Worm (Caenorhabditis elegans) whole organism, L3 larva: ENCODE data around the gene gln-6.

Experiments used
- R02D3.7 ChIP-seq: fragments of 150-350 bp; optimal IDR thresholded peaks from 2 replicates; lab custom pipeline; 2014; ENCODE audit warnings: missing biosample characterization, missing genetic modification characterization
- aly-2 ChIP-seq: fragments of 150-350 bp; optimal IDR thresholded peaks from 2 replicates; lab custom pipeline; 2014; ENCODE audit warnings: missing biosample characterization, missing genetic modification characterization
- ama-1 ChIP-seq: fragments of 150-350 bp; optimal IDR thresholded peaks from 2 replicates; lab custom pipeline; 2018
- ceh-28 ChIP-seq: fragments of 150-350 bp; optimal IDR thresholded peaks from 2 replicates; lab custom pipeline; 2014; ENCODE audit warnings: missing biosample characterization, missing genetic modification reagents, missing genetic modification characterization
- ceh-82 ChIP-seq: fragments of 150-350 bp; optimal IDR thresholded peaks from 2 replicates; lab custom pipeline; 2014; ENCODE audit warnings: missing biosample characterization, missing genetic modification characterization
- daf-12 ChIP-seq: fragments of 150-350 bp; optimal IDR thresholded peaks from 2 replicates; lab custom pipeline; 2014; ENCODE audit warnings: missing biosample characterization, missing genetic modification reagents, missing genetic modification characterization
- egl-27 ChIP-seq: sonication (generic microtip); optimal IDR thresholded peaks from 4 replicates; lab custom pipeline; 2017; ENCODE audit warnings: missing biosample characterization, missing genetic modification reagents, missing genetic modification characterization
- egl-5 ChIP-seq: fragments of 150-350 bp; optimal IDR thresholded peaks from 2 replicates; lab custom pipeline; 2017; ENCODE audit warnings: missing biosample characterization, missing genetic modification reagents, missing genetic modification characterization, inconsistent platforms
- elt-1 ChIP-seq: fragments of 150-350 bp; optimal IDR thresholded peaks from 2 replicates; lab custom pipeline; 2014; ENCODE audit warnings: missing biosample characterization, missing genetic modification characterization
- elt-2 ChIP-seq: sonication (generic microtip); optimal IDR thresholded peaks from 2 replicates; lab custom pipeline; 2016; ENCODE audit warnings: missing genetic modification reagents, mild to moderate bottlenecking, missing genetic modification characterization, missing compliant biosample characterization
- eor-1 ChIP-seq, 2 experiments: fragments of 150-350 bp; optimal IDR thresholded peaks; 2 replicates each; lab custom pipeline; 2014 to 2018; ENCODE audit warnings: missing biosample characterization in 2 of 2, missing genetic modification characterization in 2 of 2
- fkh-2 ChIP-seq: fragments of 150-350 bp; optimal IDR thresholded peaks from 2 replicates; lab custom pipeline; 2014; ENCODE audit warnings: missing biosample characterization, missing genetic modification reagents, missing genetic modification characterization
- fos-1 ChIP-seq: fragments of 150-350 bp; optimal IDR thresholded peaks from 2 replicates; lab custom pipeline; 2014; ENCODE audit warnings: missing biosample characterization, missing genetic modification characterization
- hmg-11 ChIP-seq: sonication (generic microtip); optimal IDR thresholded peaks from 2 replicates; lab custom pipeline; 2016; ENCODE audit warnings: missing genetic modification characterization, missing compliant biosample characterization
- jun-1 ChIP-seq: fragments of 150-350 bp; optimal IDR thresholded peaks from 2 replicates; lab custom pipeline; 2014; ENCODE audit warnings: missing biosample characterization, missing genetic modification reagents, missing genetic modification characterization
- lin-15B ChIP-seq: fragments of 150-350 bp; optimal IDR thresholded peaks from 2 replicates; lab custom pipeline; 2014; ENCODE audit warnings: missing biosample characterization, missing genetic modification characterization
- lin-39 ChIP-seq: fragments of 150-350 bp; optimal IDR thresholded peaks from 2 replicates; lab custom pipeline; 2018; ENCODE audit warnings: missing biosample characterization, missing genetic modification reagents, missing genetic modification characterization
- lsy-12 ChIP-seq: sonication (generic microtip); optimal IDR thresholded peaks from 2 replicates; lab custom pipeline; 2016; ENCODE audit warnings: mild to moderate bottlenecking, missing genetic modification characterization, missing compliant biosample characterization
- mdl-1 ChIP-seq: fragments of 150-350 bp; optimal IDR thresholded peaks from 2 replicates; lab custom pipeline; 2014; ENCODE audit warnings: missing biosample characterization, missing genetic modification characterization
- nfya-1 ChIP-seq: sonication (generic microtip); optimal IDR thresholded peaks from 2 replicates; lab custom pipeline; 2017; ENCODE audit warnings: missing genetic modification characterization, mild to moderate bottlenecking, missing compliant biosample characterization, antibody characterized with exemption, moderate library complexity; ENCODE audit not compliant: insufficient read depth
- nhr-11 ChIP-seq: fragments of 150-350 bp; optimal IDR thresholded peaks from 2 replicates; lab custom pipeline; 2014; ENCODE audit warnings: missing biosample characterization, missing genetic modification characterization
- nhr-12 ChIP-seq: fragments of 150-350 bp; optimal IDR thresholded peaks from 2 replicates; lab custom pipeline; 2014; ENCODE audit warnings: missing biosample characterization, missing genetic modification characterization
- nhr-25 ChIP-seq: sonication (generic microtip); optimal IDR thresholded peaks from 2 replicates; lab custom pipeline; 2017; ENCODE audit warnings: missing biosample characterization, missing genetic modification characterization
- nhr-43 ChIP-seq: sonication (generic microtip); optimal IDR thresholded peaks from 2 replicates; lab custom pipeline; 2016; ENCODE audit warnings: mild to moderate bottlenecking, missing genetic modification characterization, missing compliant biosample characterization; ENCODE audit not compliant: poor library complexity, severe bottlenecking
- nhr-77 ChIP-seq: fragments of 150-350 bp; optimal IDR thresholded peaks from 2 replicates; lab custom pipeline; 2014; ENCODE audit warnings: missing biosample characterization, missing genetic modification characterization
- pha-4 ChIP-seq: fragments of 150-350 bp; optimal IDR thresholded peaks from 2 replicates; lab custom pipeline; 2014; ENCODE audit warnings: missing biosample characterization, missing genetic modification reagents, missing genetic modification characterization
- pqm-1 ChIP-seq: fragments of 150-350 bp; optimal IDR thresholded peaks from 2 replicates; lab custom pipeline; 2017; ENCODE audit warnings: missing biosample characterization, missing genetic modification characterization, inconsistent platforms
- sea-2 ChIP-seq: fragments of 150-350 bp; sonication (generic microtip); optimal IDR thresholded peaks from 4 replicates; lab custom pipeline; 2014; ENCODE audit warnings: missing biosample characterization, missing genetic modification reagents, missing genetic modification characterization
- skn-1 ChIP-seq: fragments of 150-350 bp; optimal IDR thresholded peaks from 2 replicates; lab custom pipeline; 2014; ENCODE audit warnings: missing biosample characterization, missing genetic modification characterization
- tbx-2 ChIP-seq: sonication (generic microtip); optimal IDR thresholded peaks from 2 replicates; lab custom pipeline; 2016; ENCODE audit warnings: mild to moderate bottlenecking, missing genetic modification characterization, missing compliant biosample characterization
- unc-39 ChIP-seq: sonication (generic microtip); optimal IDR thresholded peaks from 4 replicates; lab custom pipeline; 2017; ENCODE audit warnings: missing biosample characterization, missing genetic modification characterization
- unc-62 ChIP-seq: fragments of 150-350 bp; sonication (generic microtip); optimal IDR thresholded peaks from 4 replicates; lab custom pipeline; 2014; ENCODE audit warnings: missing biosample characterization, missing genetic modification reagents, missing genetic modification characterization
- zag-1 ChIP-seq: fragments of 150-350 bp; optimal IDR thresholded peaks from 2 replicates; lab custom pipeline; 2014; ENCODE audit warnings: missing biosample characterization, missing genetic modification characterization
- ztf-11 ChIP-seq: fragments of 150-350 bp; optimal IDR thresholded peaks from 2 replicates; lab custom pipeline; 2014; ENCODE audit warnings: missing biosample characterization, missing genetic modification characterization
- ztf-4 ChIP-seq: fragments of 150-350 bp; optimal IDR thresholded peaks from 2 replicates; lab custom pipeline; 2014; ENCODE audit warnings: missing biosample characterization, missing genetic modification characterization

Gene gln-6

DNA sequence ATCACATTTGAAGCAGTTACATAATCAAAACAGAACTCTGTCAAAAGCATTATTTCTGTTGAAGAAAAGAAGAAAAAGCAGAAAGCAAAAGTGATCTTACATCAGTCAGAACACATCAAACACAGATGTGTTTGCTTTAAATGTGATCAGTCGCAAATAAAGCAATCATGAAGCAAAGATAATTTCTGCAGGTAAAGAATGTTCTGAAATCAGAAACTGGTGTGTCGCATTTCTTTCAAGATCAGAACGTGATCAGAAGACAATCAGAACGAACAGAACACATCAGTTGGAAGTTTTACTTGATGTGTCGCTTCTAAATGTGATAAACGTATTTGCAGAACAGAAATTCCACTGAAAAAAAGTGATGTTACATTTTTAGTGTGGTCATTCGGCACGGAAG lies 41.6 kb downstream of the gln-6 start:
- TF ChIP-seq egl-5 (no peak), pha-4 (tag; lab: Kevin White, UChicago) (peak; percentile 22)

DNA sequence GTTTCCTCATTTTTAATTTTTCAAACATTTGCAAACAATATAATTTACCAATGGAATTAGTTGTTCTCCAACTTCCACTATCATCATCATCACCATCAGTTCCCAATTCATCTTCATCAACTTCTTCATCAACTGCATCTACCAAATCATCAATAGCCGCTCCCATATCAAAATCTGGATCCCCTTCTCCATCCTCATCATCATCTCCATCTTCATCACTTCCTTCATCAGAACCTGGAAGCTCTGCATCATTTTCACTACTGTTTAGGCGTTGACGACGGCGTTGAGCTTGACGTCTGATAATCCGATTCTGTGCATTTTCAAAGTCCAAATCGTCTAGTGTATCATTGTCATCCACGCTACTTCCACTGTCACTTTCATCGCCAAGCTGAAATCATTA lies 42.8 kb downstream of the gln-6 start:
- TF ChIP-seq nhr-12: no peak
- no peak for TF ChIP-seq pqm-1 (tag; lab: Kevin White, UChicago)
- no peak for TF ChIP-seq lsy-12 (tag; lab: Kevin White, UChicago)
- TF ChIP-seq tbx-2 (tag; lab: Kevin White, UChicago): no peak
- TF ChIP-seq nfya-1: no peak
- TF ChIP-seq nhr-25: no peak
- TF ChIP-seq ama-1: no peak
- TF ChIP-seq eor-1 (tag; optimal IDR thresholded peaks at IDR 0.05; lab: Kevin White, UChicago): no peak
- no peak for TF ChIP-seq sea-2 (GFP tag; lab: Kevin White, UChicago)
- TF ChIP-seq lin-15B: no peak
- no peak for TF ChIP-seq nhr-11 (tag; lab: Kevin White, UChicago)
- TF ChIP-seq ceh-28 (tag; lab: Kevin White, UChicago): no peak
- TF ChIP-seq nhr-77 (tag; lab: Kevin White, UChicago): no peak

DNA sequence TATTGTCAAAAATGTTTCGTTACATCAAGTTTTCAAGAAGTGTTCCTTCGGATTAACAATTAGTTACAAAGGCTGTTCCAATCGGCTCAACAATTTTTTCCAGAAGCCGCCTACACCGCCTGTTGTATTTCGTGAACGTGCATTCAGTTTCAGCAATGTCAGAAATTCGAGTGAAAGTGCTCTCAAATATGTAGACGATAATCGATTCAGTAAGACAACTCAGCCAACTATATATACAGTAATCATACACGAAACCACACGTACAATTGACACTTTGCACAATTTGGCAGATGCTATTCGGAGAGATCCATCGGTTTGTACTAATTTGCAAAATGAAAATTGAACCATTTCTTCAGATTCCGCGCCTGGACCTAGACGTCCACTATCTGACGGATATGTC lies 44.2 kb downstream of the gln-6 start:
- TF ChIP-seq aly-2 (tag; lab: Kevin White, UChicago): no peak
- no peak for TF ChIP-seq egl-5
- TF ChIP-seq R02D3.7 (tag; lab: Kevin White, UChicago): no peak
- no peak for TF ChIP-seq elt-2 (tag; lab: Kevin White, UChicago)
- TF ChIP-seq nhr-43: no peak
- no peak for TF ChIP-seq ztf-4 (tag; lab: Kevin White, UChicago)
- no peak for TF ChIP-seq eor-1 (tag; optimal IDR thresholded peaks at IDR 0.05; lab: Kevin White, UChicago)
- TF ChIP-seq jun-1 (tag; lab: Kevin White, UChicago): no peak
- TF ChIP-seq zag-1 (tag; lab: Kevin White, UChicago): no peak
- TF ChIP-seq lin-39 (tag; lab: Kevin White, UChicago): no peak
- no peak for TF ChIP-seq unc-62 (GFP tag; lab: Kevin White, UChicago)
- no peak for TF ChIP-seq pha-4 (tag; lab: Kevin White, UChicago)
- no peak for TF ChIP-seq ceh-82 (tag; lab: Kevin White, UChicago)
- no peak for TF ChIP-seq unc-39 (tag; lab: Kevin White, UChicago)
- TF ChIP-seq skn-1 (tag; lab: Kevin White, UChicago): no peak
- TF ChIP-seq elt-1 (tag; lab: Kevin White, UChicago): no peak

DNA sequence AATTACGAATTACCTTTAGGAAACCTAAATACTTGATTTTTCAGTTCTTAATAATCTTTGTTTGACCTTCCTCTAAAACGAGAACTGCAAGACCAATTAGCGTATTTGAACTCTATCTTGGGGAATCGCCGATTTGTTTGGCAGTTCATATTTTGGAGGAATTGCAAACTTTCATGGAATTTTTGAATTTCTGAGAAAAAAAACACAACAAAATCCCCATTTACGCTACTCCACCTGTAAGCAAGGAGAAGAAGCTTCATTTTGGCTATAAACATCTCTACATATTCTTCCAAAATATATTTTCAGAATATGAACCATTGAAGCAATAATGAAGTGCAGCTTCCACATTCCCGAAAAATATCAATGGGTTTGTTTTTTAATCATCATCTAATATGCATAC lies 47.8 kb downstream of the gln-6 start, which contains the start of gene twk-9:
Gene twk-9 (plus strand): TSS at position 301 of the 400 bp plus-strand sequence.
- no peak for TF ChIP-seq daf-12 (tag; lab: Kevin White, UChicago)
- no peak for TF ChIP-seq lin-15B
- no peak for TF ChIP-seq nhr-11 (tag; lab: Kevin White, UChicago)
- TF ChIP-seq fos-1 (tag; lab: Kevin White, UChicago): no peak
- TF ChIP-seq elt-1 (tag; lab: Kevin White, UChicago): no peak
- TF ChIP-seq R02D3.7 (tag; lab: Kevin White, UChicago): no peak
- no peak for TF ChIP-seq nhr-43
- TF ChIP-seq ztf-11 (tag; lab: Kevin White, UChicago): no peak
- TF ChIP-seq hmg-11 (tag; lab: Kevin White, UChicago): no peak

DNA sequence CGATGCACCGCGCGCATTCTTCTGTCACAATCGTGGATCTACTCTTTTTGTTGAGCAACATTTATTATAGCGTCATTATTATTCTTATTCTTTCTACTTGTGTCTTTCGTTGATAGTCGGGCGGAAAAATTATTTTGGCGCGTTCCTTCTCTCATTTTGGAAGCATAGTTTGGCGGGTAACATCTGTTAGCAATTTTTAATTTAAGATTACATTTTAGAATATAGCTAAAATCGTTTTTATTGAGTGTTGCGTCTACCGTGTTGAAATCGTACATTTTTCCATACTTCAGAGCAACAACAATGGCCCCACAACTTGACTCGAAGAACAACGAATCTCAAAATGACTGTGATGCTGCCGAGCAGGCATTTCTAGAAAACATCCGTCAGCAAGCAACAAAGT lies 50.1 kb downstream of the gln-6 start, which contains the start of gene sdz-36:
Gene sdz-36 (plus strand): TSS at position 301 of the 400 bp plus-strand sequence.
- TF ChIP-seq daf-12 (tag; lab: Kevin White, UChicago) (no peak), elt-1 (tag; lab: Kevin White, UChicago) (no peak), elt-2 (tag; lab: Kevin White, UChicago) (no peak), R02D3.7 (tag; lab: Kevin White, UChicago) (no peak), tbx-2 (tag; lab: Kevin White, UChicago) (no peak), fos-1 (tag; lab: Kevin White, UChicago) (no peak), lin-15B (no peak), egl-27 (tag; lab: Kevin White, UChicago) (no peak), fkh-2 (no peak), pha-4 (tag; lab: Kevin White, UChicago) (no peak), nhr-12 (no peak), mdl-1 (tag; lab: Kevin White, UChicago) (no peak), lin-39 (tag; lab: Kevin White, UChicago) (no peak), ama-1 (no peak), eor-1 (tag; optimal IDR thresholded peaks at IDR 0.05; lab: Kevin White, UChicago) (no peak), aly-2 (tag; lab: Kevin White, UChicago) (no peak)
